Fruit fly (Drosophila melanogaster) whole organism, embryonic: ENCODE results near the gene ATP7.

ENCODE experiments used
- CG11085 ChIP-seq: fragments of 200-800 bp; sonication (Bioruptor generic); IDR thresholded peaks from 2 replicates; pipeline ENCODE4 v1.3.6; 2022; ENCODE audit warnings: missing biosample characterization, missing genetic modification characterization
- CG11695 ChIP-seq: fragments of 200-800 bp; sonication (Bioruptor generic); IDR thresholded peaks from 3 replicates; pipeline ENCODE4 v1.3.6; 2022; ENCODE audit warnings: missing biosample characterization, missing genetic modification characterization
- CG12071 ChIP-seq: fragments of 200-800 bp; sonication (Bioruptor generic); optimal IDR thresholded peaks from 3 replicates; lab custom pipeline; 2018; ENCODE audit warnings: missing biosample characterization, mild to moderate bottlenecking, missing genetic modification characterization
- CG12769 ChIP-seq: fragments of 200-800 bp; sonication (Bioruptor generic); optimal IDR thresholded peaks from 2 replicates; lab custom pipeline; 2019; ENCODE audit warnings: missing biosample characterization, mild to moderate bottlenecking, missing genetic modification characterization, moderate library complexity
- CG13296 ChIP-seq: fragments of 200-800 bp; sonication (Bioruptor generic); optimal IDR thresholded peaks from 3 replicates; lab custom pipeline; 2018; ENCODE audit warnings: missing biosample characterization, mild to moderate bottlenecking, missing genetic modification characterization
- CG13894 ChIP-seq: fragments of 200-800 bp; sonication (Bioruptor generic); optimal IDR thresholded peaks from 3 replicates; lab custom pipeline; 2018; ENCODE audit warnings: missing biosample characterization, mild to moderate bottlenecking, missing genetic modification characterization, moderate library complexity
- CG14710 ChIP-seq: fragments of 200-800 bp; sonication (Bioruptor generic); optimal IDR thresholded peaks from 3 replicates; lab custom pipeline; 2019; ENCODE audit warnings: missing biosample characterization, mild to moderate bottlenecking, missing genetic modification characterization, moderate library complexity
- CG9609 ChIP-seq: fragments of 200-800 bp; sonication (Bioruptor generic); optimal IDR thresholded peaks from 3 replicates; lab custom pipeline; 2016; ENCODE audit warnings: missing biosample characterization, missing genetic modification characterization
- Mad ChIP-seq: fragments of 200-800 bp; sonication (Bioruptor generic); optimal IDR thresholded peaks from 2 replicates; lab custom pipeline; 2016; ENCODE audit warnings: missing biosample characterization, missing genetic modification characterization
- Mrtf ChIP-seq: fragments of 200-800 bp; sonication (Bioruptor generic); IDR thresholded peaks from 3 replicates; pipeline ENCODE4 v1.3.6; 2022; ENCODE audit warnings: missing biosample characterization, missing genetic modification characterization
- Opbp ChIP-seq: fragments of 200-800 bp; sonication (Bioruptor generic); IDR thresholded peaks from 3 replicates; pipeline ENCODE4 v1.3.6; 2022; ENCODE audit warnings: missing biosample characterization, missing genetic modification characterization; ENCODE audit not compliant: partially characterized antibody
- Pdp1 ChIP-seq, 2 experiments: fragments of 200-800 bp; sonication (Bioruptor generic); optimal IDR thresholded peaks; 3 replicates each; lab custom pipeline; 2016; ENCODE audit warnings: missing biosample characterization in 2 of 2, missing genetic modification characterization in 2 of 2, mild to moderate bottlenecking in 1 of 2, moderate library complexity in 1 of 2
- Rfx ChIP-seq: fragments of 200-800 bp; sonication (Bioruptor generic); IDR thresholded peaks from 2 replicates; pipeline ENCODE4 v1.3.6; 2022; ENCODE audit warnings: missing biosample characterization, missing genetic modification characterization
- cas ChIP-seq: fragments of 200-800 bp; sonication (Bioruptor generic); IDR thresholded peaks from 2 replicates; pipeline ENCODE4 v1.3.6; 2022; ENCODE audit warnings: missing biosample characterization, missing genetic modification characterization
- caup ChIP-seq: fragments of 200-800 bp; sonication (Bioruptor generic); optimal IDR thresholded peaks from 3 replicates; lab custom pipeline; 2017; ENCODE audit warnings: missing biosample characterization, mild to moderate bottlenecking, missing genetic modification characterization, moderate library complexity; ENCODE audit not compliant: severe bottlenecking
- chinmo ChIP-seq: fragments of 200-800 bp; sonication (Bioruptor generic); IDR thresholded peaks from 4 replicates; pipeline ENCODE4 v1.3.6; 2022; ENCODE audit warnings: missing biosample characterization, missing genetic modification characterization; ENCODE audit not compliant: partially characterized antibody
- ci ChIP-seq: fragments of 200-800 bp; sonication (Bioruptor generic); IDR thresholded peaks from 3 replicates; pipeline ENCODE4 v1.3.6; 2022; ENCODE audit warnings: missing biosample characterization, missing genetic modification characterization
- crp ChIP-seq, 2 experiments: fragments of 200-800 bp; sonication (Bioruptor generic); optimal IDR thresholded peaks; 2 replicates in 1 of 2; 3 replicates in 1 of 2; lab custom pipeline; 2017; ENCODE audit warnings: missing biosample characterization in 2 of 2, missing genetic modification characterization in 2 of 2, mild to moderate bottlenecking in 1 of 2, moderate library complexity in 1 of 2
- gt ChIP-seq: fragments of 200-800 bp; sonication (Bioruptor generic); IDR thresholded peaks from 2 replicates; pipeline ENCODE4 v1.3.6; 2022; ENCODE audit warnings: missing biosample characterization, missing genetic modification characterization
- hb ChIP-seq: fragments of 200-800 bp; sonication (Bioruptor generic); IDR thresholded peaks from 3 replicates; pipeline ENCODE4 v1.3.6; 2022; ENCODE audit warnings: missing biosample characterization, missing genetic modification characterization; ENCODE audit not compliant: partially characterized antibody
- jumu ChIP-seq: fragments of 200-800 bp; sonication (Bioruptor generic); optimal IDR thresholded peaks from 3 replicates; lab custom pipeline; 2016; ENCODE audit warnings: missing biosample characterization, missing genetic modification characterization
- lola ChIP-seq, 3 experiments: fragments of >200 bp in 2 of 3; fragments of 200-800 bp in 1 of 3; sonication (Bioruptor generic) in 1 of 3; optimal IDR thresholded peaks; 2 replicates each; lab custom pipeline; 2017 to 2019; ENCODE audit warnings: missing biosample characterization in 3 of 3, missing genetic modification characterization in 3 of 3, mild to moderate bottlenecking in 1 of 3, moderate library complexity in 1 of 3
- nom ChIP-seq: fragments of 200-800 bp; sonication (Bioruptor generic); optimal IDR thresholded peaks from 2 replicates; lab custom pipeline; 2017; ENCODE audit warnings: missing biosample characterization, missing genetic modification characterization, mild to moderate bottlenecking, moderate library complexity, missing genetic modification reagents
- onecut ChIP-seq: fragments of 200-800 bp; sonication (Bioruptor generic); IDR thresholded peaks from 2 replicates; pipeline ENCODE4 v1.3.6; 2022; ENCODE audit warnings: missing biosample characterization, missing genetic modification characterization
- pfk ChIP-seq: fragments of 200-800 bp; sonication (Bioruptor generic); optimal IDR thresholded peaks from 2 replicates; lab custom pipeline; 2018; ENCODE audit warnings: missing biosample characterization, mild to moderate bottlenecking, missing genetic modification characterization, moderate library complexity
- sim ChIP-seq: fragments of 200-800 bp; sonication (Bioruptor generic); IDR thresholded peaks from 2 replicates; pipeline ENCODE4 v1.3.6; 2022; ENCODE audit warnings: missing biosample characterization, missing genetic modification characterization

ATP7 gene

dm6 chrX:11905144-11905543 is 50.3 kb downstream of the ATP7 start, which contains the start of gene Upf1 (continued):
- TF ChIP-seq Mrtf (GFP tag; lab: Robert Waterston, UW): no peak
- TF ChIP-seq sim: no peak
- TF ChIP-seq crp (GFP tag; optimal IDR thresholded peaks at IDR 0.05; lab: Kevin White, UChicago): no peak
- no peak for TF ChIP-seq pfk (GFP tag; lab: Kevin White, UChicago)
- peak; percentile 54; the same call in 1 of the 2 replicates for TF ChIP-seq Rfx (GFP tag; lab: Robert Waterston, UW)
- TF ChIP-seq CG9609: no peak
- no peak for TF ChIP-seq CG12071 (GFP tag; lab: Kevin White, UChicago)
- peak; percentile 91; the same call in 3 of the 4 replicates for TF ChIP-seq chinmo (GFP tag; lab: Robert Waterston, UW)
- no peak for TF ChIP-seq gt (GFP tag; lab: Robert Waterston, UW)
- peak; percentile 94 for TF ChIP-seq Opbp (GFP tag; lab: Robert Waterston, UW)
- peak; percentile 86 for TF ChIP-seq hb (GFP tag; lab: Robert Waterston, UW)
- no peak for TF ChIP-seq lola (GFP tag; optimal IDR thresholded peaks at IDR 0.05; lab: Kevin White, UChicago)
- no peak for TF ChIP-seq Mad (GFP tag; lab: Kevin White, UChicago)
- no peak for TF ChIP-seq cas (GFP tag; lab: Robert Waterston, UW)
- TF ChIP-seq Pdp1 (GFP tag; optimal IDR thresholded peaks at IDR 0.05; lab: Kevin White, UChicago): no peak

dm6 chrX:11906818-11907281 is 52.0 kb downstream of the ATP7 start, which contains the start of gene CG43156:
TSS of gene CG43156 (minus strand) at chrX:11906868.
- TF ChIP-seq CG11085 (GFP tag; lab: Robert Waterston, UW): no peak
- 0 out of 3 replicates have a peak, but pooled peaks have one; percentile 7 for TF ChIP-seq CG11695 (GFP tag; lab: Robert Waterston, UW)

dm6 chrX:11913581-11913980 is 58.8 kb downstream of the ATP7 start:
- TF ChIP-seq chinmo (GFP tag; lab: Robert Waterston, UW): peak; percentile 83; the same call in 3 of the 4 replicates
- TF ChIP-seq caup (GFP tag; lab: Kevin White, UChicago): no peak
- TF ChIP-seq onecut (GFP tag; lab: Robert Waterston, UW): no peak
- TF ChIP-seq CG12769 (tag; lab: Kevin White, UChicago): peak; percentile 9
- TF ChIP-seq CG14710 (tag; lab: Kevin White, UChicago): no peak
- TF ChIP-seq CG13296 (GFP tag; lab: Kevin White, UChicago): no peak
- peak; percentile 31 for TF ChIP-seq nom (GFP tag; lab: Kevin White, UChicago)
- peak; percentile 8 for TF ChIP-seq CG13894 (tag; lab: Kevin White, UChicago)
- TF ChIP-seq ci (GFP tag; lab: Robert Waterston, UW): no peak
- TF ChIP-seq jumu: no peak
